Fruit fly (Drosophila melanogaster): ENCODE data around the gene TM9SF2.

TM9SF2 gene

dm6 chr2L:20757808-20758187, 23.7 kb upstream of the TM9SF2 start, which contains the start of the genes Rhau and dia (continued):
- TF ChIP-seq ATbp (GFP tag; optimal IDR thresholded peaks at IDR 0.05) (no peak), az2 (GFP tag; optimal IDR thresholded peaks at IDR 0.05) (peak; percentile 14), B-H2 (GFP tag; optimal IDR thresholded peaks at IDR 0.05) (peak; percentile 29), nmo (GFP tag; optimal IDR thresholded peaks at IDR 0.05) (peak; percentile 71), Ravus (GFP tag; IDR thresholded peaks at IDR 0.05) (no peak), CG12155 (GFP tag; optimal IDR thresholded peaks at IDR 0.05) (peak; percentile 49), E2f2 (GFP tag; IDR thresholded peaks at IDR 0.05) (peak; percentile 64), CG7271 (tag; optimal IDR thresholded peaks at IDR 0.05) (no peak), toy (GFP tag; IDR thresholded peaks at IDR 0.05) (no peak), CG14710 (tag; optimal IDR thresholded peaks at IDR 0.05) (peak; percentile 84), fu2 (GFP tag; optimal IDR thresholded peaks at IDR 0.05) (no peak), CG12769 (tag; optimal IDR thresholded peaks at IDR 0.05) (no peak), corto (GFP tag; optimal IDR thresholded peaks at IDR 0.05) (no peak), NfI (GFP tag; optimal IDR thresholded peaks at IDR 0.05) (peak; percentile 29), Sox102F (GFP tag; optimal IDR thresholded peaks at IDR 0.05) (no peak), CG15601 (tag; optimal IDR thresholded peaks at IDR 0.05) (peak; percentile 62), Dp (GFP tag; optimal IDR thresholded peaks at IDR 0.05) (peak; percentile 66), CG15514 (GFP tag; optimal IDR thresholded peaks at IDR 0.05) (peak; percentile 79), trem (tag; optimal IDR thresholded peaks at IDR 0.05) (peak; percentile 100), CG13424 (tag; optimal IDR thresholded peaks at IDR 0.05) (peak; percentile 38), CG15011 (GFP tag; optimal IDR thresholded peaks at IDR 0.05) (no peak), CG3995 (GFP tag; optimal IDR thresholded peaks at IDR 0.05) (peak; percentile 68), ttk (GFP tag; IDR thresholded peaks at IDR 0.05) (no peak), CG9817 (tag; optimal IDR thresholded peaks at IDR 0.05) (peak; percentile 45), Elba2 (GFP tag; optimal IDR thresholded peaks at IDR 0.05) (peak; percentile 2), CG15696 (tag; optimal IDR thresholded peaks at IDR 0.05) (peak; percentile 28), CG16815 (GFP tag; optimal IDR thresholded peaks at IDR 0.05) (no peak), vfl (GFP tag; optimal IDR thresholded peaks at IDR 0.05) (no peak), CHES-1-like (GFP tag; optimal IDR thresholded peaks at IDR 0.05) (peak; percentile 36), CG5245 (GFP tag; optimal IDR thresholded peaks at IDR 0.05) (no peak), insv (GFP tag; optimal IDR thresholded peaks at IDR 0.05) (peak in 1 of 2 experiments; percentile 14), CG3726 (GFP tag; IDR thresholded peaks at IDR 0.05) (no peak), tll (GFP tag; optimal IDR thresholded peaks at IDR 0.05) (peak in 1 of 2 experiments; percentile 75), sob (GFP tag; IDR thresholded peaks at IDR 0.05) (no peak), CG17186 (GFP tag; optimal IDR thresholded peaks at IDR 0.05) (peak; percentile 78), CG17829 (tag; optimal IDR thresholded peaks at IDR 0.05) (peak; percentile 47), CG3847 (GFP tag; IDR thresholded peaks at IDR 0.05) (peak; percentile 74), prd (optimal IDR thresholded peaks at IDR 0.05) (no peak), prd (GFP tag; IDR thresholded peaks at IDR 0.05) (peak; percentile 36; the same call in 1 of the 3 replicates), sug (tag; optimal IDR thresholded peaks at IDR 0.05) (peak; percentile 29), HmgD (GFP tag; optimal IDR thresholded peaks at IDR 0.05) (peak; percentile 42), Scr (GFP tag; IDR thresholded peaks at IDR 0.05; ENCODE audit: partially characterized antibody) (peak; percentile 28; the same call in 1 of the 2 replicates), CG18764 (GFP tag; optimal IDR thresholded peaks at IDR 0.05) (peak; percentile 12), CG8388 (GFP tag; optimal IDR thresholded peaks at IDR 0.05) (no peak), rib (GFP tag; IDR thresholded peaks at IDR 0.05) (no peak), CG9797 (GFP tag; optimal IDR thresholded peaks at IDR 0.05) (peak; percentile 93), usp (GFP tag; optimal IDR thresholded peaks at IDR 0.05) (no peak), CG2116 (GFP tag; optimal IDR thresholded peaks at IDR 0.05) (peak; percentile 74), ems (GFP tag; optimal IDR thresholded peaks at IDR 0.05) (no peak), Rx (GFP tag; IDR thresholded peaks at IDR 0.05) (no peak), CG30020 (tag; optimal IDR thresholded peaks at IDR 0.05) (peak; percentile 50)
